Worm (Caenorhabditis elegans): Measurements from ENCODE around the gene aldo-2.

- no peak for TF ChIP-seq mel-28 (tag; optimal IDR thresholded peaks at IDR 0.05; ENCODE audit: borderline replicate concordance)
- TF ChIP-seq nfya-1 (tag; optimal IDR thresholded peaks at IDR 0.05; ENCODE audit: borderline replicate concordance, insufficient read depth) = no peak
Observed at ce11 chrIII:5876140-5876675, at the start of gene aldo-2.

Data from whole organism, young adult.